Fruit fly (Drosophila melanogaster) whole organism, pupa: ENCODE results near the gene kek5.

Experiments used
- CG10348 ChIP-seq: fragments of 200-800 bp; sonication (Bioruptor generic); IDR thresholded peaks from 2 replicates; pipeline ENCODE4 v1.3.6; 2022; ENCODE audit warnings: missing biosample characterization, missing genetic modification characterization
- CG34367 ChIP-seq: fragments of 200-800 bp; sonication (Bioruptor generic); optimal IDR thresholded peaks from 2 replicates; lab custom pipeline; 2018; ENCODE audit warnings: missing biosample characterization, mild to moderate bottlenecking, missing genetic modification characterization
- D1 ChIP-seq: fragments of 200-800 bp; sonication (Bioruptor generic); optimal IDR thresholded peaks from 2 replicates; lab custom pipeline; 2018; ENCODE audit warnings: missing biosample characterization, mild to moderate bottlenecking, missing genetic modification characterization, moderate library complexity
- EcR ChIP-seq: fragments of 200-800 bp; sonication (Bioruptor generic); optimal IDR thresholded peaks from 3 replicates; lab custom pipeline; 2019; ENCODE audit warnings: missing biosample characterization, missing genetic modification characterization, mild to moderate bottlenecking, moderate library complexity, missing genetic modification reagents
- Ets98B ChIP-seq: fragments of 200-800 bp; sonication (Bioruptor generic); IDR thresholded peaks from 2 replicates; pipeline ENCODE4 v1.3.6; 2022; ENCODE audit warnings: missing biosample characterization, missing genetic modification characterization
- Pif1A ChIP-seq: fragments of 200-800 bp; sonication (Bioruptor generic); optimal IDR thresholded peaks from 3 replicates; lab custom pipeline; 2016; ENCODE audit warnings: missing biosample characterization, missing genetic modification characterization
- fd96Ca ChIP-seq: fragments of 200-800 bp; sonication (Bioruptor generic); IDR thresholded peaks from 3 replicates; pipeline ENCODE4 v1.3.6; 2022; ENCODE audit warnings: missing biosample characterization, missing genetic modification characterization
- rn ChIP-seq: fragments of 200-800 bp; sonication (Bioruptor generic); IDR thresholded peaks from 2 replicates; pipeline ENCODE4 v1.3.6; 2022; ENCODE audit warnings: missing biosample characterization, missing genetic modification characterization

DNA sequence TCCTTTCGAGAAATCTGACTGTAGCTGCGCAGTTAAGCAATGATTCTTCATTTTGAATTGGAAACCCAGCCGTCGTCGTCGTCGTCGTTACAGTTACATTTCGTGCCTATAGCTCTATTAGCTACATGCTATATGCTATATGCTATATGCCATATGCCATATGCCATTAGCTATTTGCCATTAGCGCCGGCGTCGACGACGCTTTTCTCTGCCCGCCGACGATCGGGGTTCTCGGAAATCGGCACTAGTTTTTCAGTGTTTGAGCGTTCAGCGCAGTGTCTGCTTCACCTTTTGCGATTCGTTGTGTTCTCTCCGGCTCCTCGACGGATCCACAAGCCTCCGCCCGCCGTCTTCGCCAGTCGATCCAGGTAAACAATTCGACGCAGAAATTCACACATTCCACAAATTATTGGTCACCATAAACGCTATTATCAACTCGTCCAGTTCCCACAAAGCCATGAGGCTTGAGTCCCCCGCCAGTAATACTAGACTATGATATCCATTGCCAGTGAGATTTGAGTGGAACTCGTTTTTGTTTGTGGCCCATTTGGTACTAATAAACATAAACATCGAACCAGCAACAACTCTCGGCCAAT, 151.3 kb downstream of the kek5 start:
- TF ChIP-seq Ets98B (GFP tag; lab: Robert Waterston, UW) = no peak
- no peak for TF ChIP-seq fd96Ca (GFP tag; lab: Robert Waterston, UW)
- no peak for TF ChIP-seq CG10348 (GFP tag; lab: Robert Waterston, UW)
- TF ChIP-seq EcR (GFP tag; lab: Kevin White, UChicago) = no peak
- no peak for TF ChIP-seq CG34367 (tag; lab: Kevin White, UChicago)
- no peak for TF ChIP-seq D1
- TF ChIP-seq rn (GFP tag; lab: Robert Waterston, UW) = no peak
- no peak for TF ChIP-seq Pif1A
